Worm (Caenorhabditis elegans) whole organism, L4 larva: ENCODE data around the gene slc-25A29.

Experiments
- ZK337.2 ChIP-seq: fragments of 200-800 bp; sonication (Bioruptor generic); IDR thresholded peaks from 2 replicates; pipeline ENCODE4 v1.3.6; 2022; ENCODE audit warnings: missing genetic modification reagents, missing genetic modification characterization, missing compliant biosample characterization
- ceh-82 ChIP-seq: sonication (generic microtip); optimal IDR thresholded peaks from 2 replicates; lab custom pipeline; 2017; ENCODE audit warnings: missing biosample characterization, missing genetic modification characterization
- dpl-1 ChIP-seq: fragments of 150-350 bp; optimal IDR thresholded peaks from 2 replicates; lab custom pipeline; 2014; ENCODE audit warnings: missing biosample characterization, missing genetic modification reagents, missing genetic modification characterization
- nhr-11 ChIP-seq: fragments of 150-350 bp; optimal IDR thresholded peaks from 2 replicates; lab custom pipeline; 2014; ENCODE audit warnings: missing biosample characterization, missing genetic modification characterization
- nhr-237 ChIP-seq: sonication (generic microtip); optimal IDR thresholded peaks from 2 replicates; lab custom pipeline; 2017; ENCODE audit warnings: missing biosample characterization, missing genetic modification characterization
- pha-4 ChIP-seq, 2 experiments: fragments of 150-350 bp in 1 of 2; fragments of 200-800 bp in 1 of 2; sonication (Bioruptor generic) in 1 of 2; IDR thresholded peaks in 1 of 2; optimal IDR thresholded peaks in 1 of 2; 2 replicates each; pipeline versions ENCODE4 v1.3.6 to Lab custom; 2014 to 2022; ENCODE audit warnings: missing genetic modification characterization in 2 of 2, missing genetic modification reagents in 2 of 2, missing biosample characterization in 1 of 2, missing compliant biosample characterization in 1 of 2
- snpc-4 ChIP-seq: fragments of 150-350 bp; optimal IDR thresholded peaks from 2 replicates; lab custom pipeline; 2014; ENCODE audit warnings: missing biosample characterization, missing genetic modification characterization
- unc-39 ChIP-seq: sonication (generic microtip); optimal IDR thresholded peaks from 2 replicates; lab custom pipeline; 2017; ENCODE audit warnings: missing biosample characterization, missing genetic modification characterization
- ztf-11 ChIP-seq: fragments of 150-350 bp; optimal IDR thresholded peaks from 2 replicates; lab custom pipeline; 2014; ENCODE audit warnings: missing biosample characterization, missing genetic modification characterization

DNA sequence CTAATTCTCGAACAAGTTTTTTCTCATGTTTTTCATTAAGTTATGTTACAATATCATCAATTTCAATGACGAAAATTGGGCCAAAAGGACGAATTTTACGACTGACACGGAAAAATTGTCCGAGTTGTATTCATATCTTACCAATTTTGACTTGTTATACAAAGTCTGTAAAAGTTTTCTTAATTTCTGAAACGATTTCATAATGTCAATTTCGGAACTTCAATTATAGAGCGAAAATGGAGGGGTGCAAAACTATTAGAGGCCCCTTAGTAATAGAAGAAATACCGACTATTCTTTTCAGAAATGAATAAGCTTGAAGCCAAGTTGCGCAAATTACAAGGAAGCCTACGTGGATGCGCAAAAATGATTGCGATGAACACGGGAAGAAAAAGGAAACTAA lies 26.4 kb downstream of the slc-25A29 start, which contains the start of gene F43D2.3:
- TF ChIP-seq unc-39 (tag; lab: Kevin White, UChicago) (no peak), nhr-237 (tag; lab: Kevin White, UChicago) (no peak), dpl-1 (GFP tag; lab: Kevin White, UChicago) (no peak), snpc-4 (tag; lab: Kevin White, UChicago) (no peak), pha-4 (GFP tag; IDR thresholded peaks at IDR 0.05; lab: Robert Waterston, UW) (no peak), pha-4 (tag; optimal IDR thresholded peaks at IDR 0.05; lab: Kevin White, UChicago) (no peak), nhr-11 (tag; lab: Kevin White, UChicago) (no peak), ZK337.2 (GFP tag; lab: Robert Waterston, UW) (no peak), ceh-82 (no peak), ztf-11 (tag; lab: Kevin White, UChicago) (no peak)
